Worm (Caenorhabditis elegans) whole organism, L3 larva: ENCODE data around the gene B0001.3.
"Not testable (repeated sequence)": the region's sequence is repeated elsewhere in the genome, so short reads cannot be mapped to it uniquely, and the experiment has no call there.

Source experiments
- ceh-16 ChIP-seq: sonication (generic microtip); optimal IDR thresholded peaks from 2 replicates; lab custom pipeline; 2017; ENCODE audit warnings: missing biosample characterization, missing genetic modification characterization
- ceh-28 ChIP-seq: fragments of 150-350 bp; optimal IDR thresholded peaks from 2 replicates; lab custom pipeline; 2014; ENCODE audit warnings: missing biosample characterization, missing genetic modification reagents, missing genetic modification characterization
- fos-1 ChIP-seq: fragments of 150-350 bp; optimal IDR thresholded peaks from 2 replicates; lab custom pipeline; 2014; ENCODE audit warnings: missing biosample characterization, missing genetic modification characterization
- hmg-11 ChIP-seq: sonication (generic microtip); optimal IDR thresholded peaks from 2 replicates; lab custom pipeline; 2016; ENCODE audit warnings: missing genetic modification characterization, missing compliant biosample characterization
- nhr-25 ChIP-seq: sonication (generic microtip); optimal IDR thresholded peaks from 2 replicates; lab custom pipeline; 2017; ENCODE audit warnings: missing biosample characterization, missing genetic modification characterization
- sea-2 ChIP-seq: fragments of 150-350 bp; sonication (generic microtip); optimal IDR thresholded peaks from 4 replicates; lab custom pipeline; 2014; ENCODE audit warnings: missing biosample characterization, missing genetic modification reagents, missing genetic modification characterization
- snpc-4 ChIP-seq: fragments of 150-350 bp; optimal IDR thresholded peaks from 2 replicates; lab custom pipeline; 2014; ENCODE audit warnings: missing biosample characterization, missing genetic modification characterization
- unc-39 ChIP-seq: sonication (generic microtip); optimal IDR thresholded peaks from 4 replicates; lab custom pipeline; 2017; ENCODE audit warnings: missing biosample characterization, missing genetic modification characterization
- zag-1 ChIP-seq: fragments of 150-350 bp; optimal IDR thresholded peaks from 2 replicates; lab custom pipeline; 2014; ENCODE audit warnings: missing biosample characterization, missing genetic modification characterization

ce11 chrIV:12138093-12138492 lies 7.4 kb downstream of the B0001.3 start, which contains the start of gene B0001.4:
- TF ChIP-seq snpc-4 (tag; lab: Kevin White, UChicago); ceh-16 (tag; lab: Kevin White, UChicago); fos-1 (tag; lab: Kevin White, UChicago); nhr-25; unc-39 (tag; lab: Kevin White, UChicago); sea-2 (GFP tag; lab: Kevin White, UChicago); ceh-28 (tag; lab: Kevin White, UChicago); zag-1 (tag; lab: Kevin White, UChicago); hmg-11 (tag; lab: Kevin White, UChicago): not testable (repeated sequence)
